Fruit fly (Drosophila melanogaster) whole organism, embryonic: ENCODE measurements around the gene UQCR-14.

Source experiments
- Abd-B ChIP-seq: fragments of 200-800 bp; sonication (Bioruptor generic); optimal IDR thresholded peaks from 2 replicates; lab custom pipeline; 2018; ENCODE audit warnings: missing biosample characterization, mild to moderate bottlenecking, missing genetic modification characterization, moderate library complexity
- Awh ChIP-seq: fragments of 200-800 bp; sonication (Bioruptor generic); IDR thresholded peaks from 2 replicates; pipeline ENCODE4, ENCODE4 v1.3.6; 2022; ENCODE audit warnings: missing biosample characterization, missing genetic modification characterization
- Bgb ChIP-seq: fragments of 200-800 bp; sonication (Bioruptor generic); IDR thresholded peaks from 2 replicates; pipeline ENCODE4 v1.3.6; 2022; ENCODE audit warnings: missing biosample characterization, missing genetic modification characterization; ENCODE audit not compliant: partially characterized antibody
- CG11085 ChIP-seq: fragments of 200-800 bp; sonication (Bioruptor generic); IDR thresholded peaks from 2 replicates; pipeline ENCODE4 v1.3.6; 2022; ENCODE audit warnings: missing biosample characterization, missing genetic modification characterization
- CG12659 ChIP-seq: fragments of 200-800 bp; sonication (Bioruptor generic); optimal IDR thresholded peaks from 3 replicates; lab custom pipeline; 2017; ENCODE audit warnings: mild to moderate bottlenecking, missing biosample characterization, missing genetic modification reagents, missing genetic modification characterization
- CG12942 ChIP-seq: fragments of 200-800 bp; sonication (Bioruptor generic); optimal IDR thresholded peaks from 3 replicates; lab custom pipeline; 2016; ENCODE audit warnings: missing biosample characterization, missing genetic modification characterization
- CG14441 ChIP-seq: fragments of 200-800 bp; sonication (Bioruptor generic); IDR thresholded peaks from 2 replicates; pipeline ENCODE4 v1.3.6; 2022; ENCODE audit warnings: missing biosample characterization, missing genetic modification characterization
- CG1603 ChIP-seq: fragments of 200-800 bp; sonication (Bioruptor generic); optimal IDR thresholded peaks from 2 replicates; lab custom pipeline; 2019; ENCODE audit warnings: missing biosample characterization, mild to moderate bottlenecking, missing genetic modification characterization, moderate library complexity
- CG17568 ChIP-seq: fragments of 200-800 bp; sonication (Bioruptor generic); optimal IDR thresholded peaks from 2 replicates; lab custom pipeline; 2018; ENCODE audit warnings: missing biosample characterization, mild to moderate bottlenecking, missing genetic modification characterization, moderate library complexity
- CG18599 ChIP-seq: fragments of 200-800 bp; sonication (Bioruptor generic); optimal IDR thresholded peaks from 3 replicates; lab custom pipeline; 2017; ENCODE audit warnings: missing biosample characterization, missing genetic modification characterization, mild to moderate bottlenecking, moderate library complexity, missing genetic modification reagents
- CG3065 ChIP-seq: fragments of 200-800 bp; sonication (Bioruptor generic); optimal IDR thresholded peaks from 2 replicates; lab custom pipeline; 2016; ENCODE audit warnings: missing biosample characterization, missing genetic modification characterization
- CG31224 ChIP-seq: fragments of 200-800 bp; sonication (Bioruptor generic); IDR thresholded peaks from 2 replicates; pipeline ENCODE4 v1.3.6; 2022; ENCODE audit warnings: missing biosample characterization, missing genetic modification characterization
- CG32772 ChIP-seq: fragments of 200-800 bp; sonication (Bioruptor generic); IDR thresholded peaks from 2 replicates; pipeline ENCODE4 v1.3.6; 2022; ENCODE audit warnings: missing biosample characterization, missing genetic modification characterization
- CG3995 ChIP-seq: fragments of 200-800 bp; sonication (Bioruptor generic); optimal IDR thresholded peaks from 3 replicates; lab custom pipeline; 2016; ENCODE audit warnings: missing biosample characterization, missing genetic modification characterization
- CG4328 ChIP-seq: fragments of 200-800 bp; sonication (Bioruptor generic); optimal IDR thresholded peaks from 3 replicates; lab custom pipeline; 2017; ENCODE audit warnings: missing biosample characterization, missing genetic modification reagents, missing genetic modification characterization
- CG6254 ChIP-seq: fragments of 200-800 bp; sonication (Bioruptor generic); optimal IDR thresholded peaks from 3 replicates; lab custom pipeline; 2017; ENCODE audit warnings: mild to moderate bottlenecking, missing biosample characterization, missing genetic modification reagents, missing genetic modification characterization
- CG6683 ChIP-seq: fragments of 200-800 bp; sonication (Bioruptor generic); optimal IDR thresholded peaks from 2 replicates; lab custom pipeline; 2017; ENCODE audit warnings: missing biosample characterization, mild to moderate bottlenecking, missing genetic modification characterization, missing genetic modification reagents
- CG9876 ChIP-seq: fragments of 200-800 bp; sonication (Bioruptor generic); optimal IDR thresholded peaks from 2 replicates; lab custom pipeline; 2016; ENCODE audit warnings: missing biosample characterization, missing genetic modification characterization
- Camta ChIP-seq: fragments of 200-800 bp; sonication (Bioruptor generic); optimal IDR thresholded peaks from 2 replicates; lab custom pipeline; 2016; ENCODE audit warnings: missing biosample characterization, missing genetic modification characterization
- Dad ChIP-seq: fragments of 200-800 bp; sonication (Bioruptor generic); optimal IDR thresholded peaks from 3 replicates; lab custom pipeline; 2016; ENCODE audit warnings: missing biosample characterization, missing genetic modification characterization
- Doc3 ChIP-seq: fragments of 200-800 bp; sonication (Bioruptor generic); IDR thresholded peaks from 3 replicates; pipeline ENCODE4 v1.3.6; 2022; ENCODE audit warnings: missing biosample characterization, missing genetic modification characterization; ENCODE audit not compliant: partially characterized antibody
- Dp ChIP-seq: fragments of 200-800 bp; sonication (Bioruptor generic); optimal IDR thresholded peaks from 2 replicates; lab custom pipeline; 2018; ENCODE audit warnings: missing biosample characterization, mild to moderate bottlenecking, missing genetic modification characterization, moderate library complexity
- Ets97D ChIP-seq: fragments of 200-800 bp; sonication (Bioruptor generic); optimal IDR thresholded peaks from 3 replicates; lab custom pipeline; 2016; ENCODE audit warnings: missing biosample characterization, missing genetic modification characterization
- Fer3 ChIP-seq: fragments of 200-800 bp; sonication (Bioruptor generic); optimal IDR thresholded peaks from 2 replicates; lab custom pipeline; 2018; ENCODE audit warnings: missing biosample characterization, mild to moderate bottlenecking, missing genetic modification characterization, moderate library complexity
- HLH4C ChIP-seq: fragments of 200-800 bp; sonication (Bioruptor generic); IDR thresholded peaks from 3 replicates; pipeline ENCODE4 v1.3.6; 2022; ENCODE audit warnings: missing biosample characterization, missing genetic modification characterization; ENCODE audit not compliant: partially characterized antibody
- Hey ChIP-seq: fragments of 200-800 bp; sonication (Bioruptor generic); optimal IDR thresholded peaks from 3 replicates; lab custom pipeline; 2018; ENCODE audit warnings: missing biosample characterization, mild to moderate bottlenecking, missing genetic modification characterization
- Hmr ChIP-seq: fragments of 200-800 bp; sonication (Bioruptor generic); optimal IDR thresholded peaks from 3 replicates; lab custom pipeline; 2017; ENCODE audit warnings: mild to moderate bottlenecking, missing biosample characterization, missing genetic modification reagents, missing genetic modification characterization
- Hr51 ChIP-seq, 2 experiments: fragments of 200-800 bp; sonication (Bioruptor generic); optimal IDR thresholded peaks; 2 replicates in 1 of 2; 3 replicates in 1 of 2; lab custom pipeline; 2016 to 2018; ENCODE audit warnings: missing biosample characterization in 2 of 2, missing genetic modification characterization in 2 of 2, mild to moderate bottlenecking in 1 of 2, moderate library complexity in 1 of 2
- Oaz ChIP-seq: fragments of 200-800 bp; sonication (Bioruptor generic); IDR thresholded peaks from 2 replicates; pipeline ENCODE4 v1.3.6; 2022; ENCODE audit warnings: missing biosample characterization, missing genetic modification characterization
- Side ChIP-seq: fragments of 200-800 bp; sonication (Bioruptor generic); optimal IDR thresholded peaks from 2 replicates; lab custom pipeline; 2016; ENCODE audit warnings: missing biosample characterization, missing genetic modification characterization
- Sin3A ChIP-seq: fragments of >200 bp; optimal IDR thresholded peaks from 2 replicates; lab custom pipeline; 2018
- Stat92E ChIP-seq, 3 experiments: fragments of >200 bp in 2 of 3; fragments of 200-800 bp in 1 of 3; sonication (Bioruptor generic) in 1 of 3; optimal IDR thresholded peaks; 2 replicates each; lab custom pipeline; 2017 to 2019; ENCODE audit warnings: missing biosample characterization in 3 of 3, missing genetic modification characterization in 3 of 3, mild to moderate bottlenecking in 1 of 3, moderate library complexity in 1 of 3
- Taf1 ChIP-seq: fragments of 200-800 bp; sonication (Bioruptor generic); IDR thresholded peaks from 2 replicates; pipeline ENCODE4 v1.3.6; 2022; ENCODE audit warnings: missing biosample characterization, missing genetic modification characterization
- aop ChIP-seq: fragments of 200-800 bp; sonication (Bioruptor generic); IDR thresholded peaks from 2 replicates; pipeline ENCODE4 v1.3.6; 2022; ENCODE audit warnings: missing biosample characterization, missing genetic modification characterization
- az2 ChIP-seq: fragments of 200-800 bp; sonication (Bioruptor generic); optimal IDR thresholded peaks from 3 replicates; lab custom pipeline; 2016; ENCODE audit warnings: missing biosample characterization, missing genetic modification characterization
- eyg ChIP-seq: fragments of 200-800 bp; sonication (Bioruptor generic); optimal IDR thresholded peaks from 3 replicates; lab custom pipeline; 2016; ENCODE audit warnings: missing biosample characterization, missing genetic modification characterization
- gcm ChIP-seq: fragments of 200-800 bp; sonication (Bioruptor generic); optimal IDR thresholded peaks from 2 replicates; lab custom pipeline; 2019; ENCODE audit warnings: missing biosample characterization, mild to moderate bottlenecking, missing genetic modification characterization, moderate library complexity
- ham ChIP-seq: fragments of 200-800 bp; sonication (Bioruptor generic); IDR thresholded peaks from 2 replicates; pipeline ENCODE4 v1.3.6; 2022; ENCODE audit warnings: missing biosample characterization, missing genetic modification characterization
- inv ChIP-seq: fragments of 200-800 bp; sonication (Bioruptor generic); IDR thresholded peaks from 2 replicates; pipeline ENCODE4 v1.3.6; 2022; ENCODE audit warnings: missing biosample characterization, missing genetic modification characterization; ENCODE audit not compliant: partially characterized antibody
- mirr ChIP-seq: fragments of 200-800 bp; sonication (Bioruptor generic); optimal IDR thresholded peaks from 3 replicates; lab custom pipeline; 2018; ENCODE audit warnings: missing biosample characterization, mild to moderate bottlenecking, missing genetic modification characterization
- nerfin-1 ChIP-seq: fragments of 200-800 bp; sonication (Bioruptor generic); optimal IDR thresholded peaks from 3 replicates; lab custom pipeline; 2019; ENCODE audit warnings: missing biosample characterization, mild to moderate bottlenecking, missing genetic modification characterization, moderate library complexity
- nmo ChIP-seq: fragments of 200-800 bp; sonication (Bioruptor generic); optimal IDR thresholded peaks from 2 replicates; lab custom pipeline; 2018; ENCODE audit warnings: missing biosample characterization, mild to moderate bottlenecking, missing genetic modification characterization, moderate library complexity
- p53 ChIP-seq: fragments of 200-800 bp; sonication (Bioruptor generic); optimal IDR thresholded peaks from 2 replicates; lab custom pipeline; 2016; ENCODE audit warnings: missing biosample characterization, missing genetic modification characterization
- pfk ChIP-seq: fragments of 200-800 bp; sonication (Bioruptor generic); optimal IDR thresholded peaks from 2 replicates; lab custom pipeline; 2018; ENCODE audit warnings: missing biosample characterization, mild to moderate bottlenecking, missing genetic modification characterization, moderate library complexity
- sr ChIP-seq: fragments of 200-800 bp; sonication (Bioruptor generic); IDR thresholded peaks from 3 replicates; pipeline ENCODE4 v1.3.6; 2022; ENCODE audit warnings: missing biosample characterization, missing genetic modification characterization
- ssp ChIP-seq: fragments of 200-800 bp; sonication (Bioruptor generic); IDR thresholded peaks from 2 replicates; pipeline ENCODE4 v1.3.6; 2022; ENCODE audit warnings: missing biosample characterization, missing genetic modification characterization
- stwl ChIP-seq: fragments of 200-800 bp; sonication (Bioruptor generic); optimal IDR thresholded peaks from 3 replicates; lab custom pipeline; 2018; ENCODE audit warnings: missing biosample characterization, mild to moderate bottlenecking, missing genetic modification characterization, moderate library complexity
- wek ChIP-seq: fragments of 200-800 bp; sonication (Bioruptor generic); optimal IDR thresholded peaks from 3 replicates; lab custom pipeline; 2018; ENCODE audit warnings: missing biosample characterization, mild to moderate bottlenecking, missing genetic modification characterization, moderate library complexity

UQCR-14 gene

dm6 chrX:16331562-16332233, 45.6 kb downstream of the UQCR-14 start (continued):
- TF ChIP-seq CG18599 (GFP tag; lab: Kevin White, UChicago) (no peak), Ets97D (GFP tag; lab: Kevin White, UChicago) (peak; percentile 19), CG1603 (tag; lab: Kevin White, UChicago) (peak; percentile 59), nerfin-1 (tag; lab: Kevin White, UChicago) (no peak), Doc3 (peak; percentile 71), Hey (no peak), az2 (GFP tag; lab: Kevin White, UChicago) (no peak), wek (GFP tag; lab: Kevin White, UChicago) (peak; percentile 2), ssp (GFP tag; lab: Robert Waterston, UW) (peak; percentile 65), HLH4C (peak; percentile 68), inv (GFP tag; lab: Robert Waterston, UW) (peak; percentile 77), Dp (peak; percentile 24), CG6683 (no peak), Bgb (GFP tag; lab: Robert Waterston, UW) (peak; percentile 89), CG31224 (GFP tag; lab: Robert Waterston, UW) (no peak), Fer3 (tag; lab: Kevin White, UChicago) (no peak), stwl (tag; lab: Kevin White, UChicago) (peak; percentile 15), CG9876 (GFP tag; lab: Kevin White, UChicago) (no peak), CG12942 (no peak), CG3995 (peak; percentile 95), CG6254 (no peak), nmo (GFP tag; lab: Kevin White, UChicago) (peak; percentile 11)

DNA sequence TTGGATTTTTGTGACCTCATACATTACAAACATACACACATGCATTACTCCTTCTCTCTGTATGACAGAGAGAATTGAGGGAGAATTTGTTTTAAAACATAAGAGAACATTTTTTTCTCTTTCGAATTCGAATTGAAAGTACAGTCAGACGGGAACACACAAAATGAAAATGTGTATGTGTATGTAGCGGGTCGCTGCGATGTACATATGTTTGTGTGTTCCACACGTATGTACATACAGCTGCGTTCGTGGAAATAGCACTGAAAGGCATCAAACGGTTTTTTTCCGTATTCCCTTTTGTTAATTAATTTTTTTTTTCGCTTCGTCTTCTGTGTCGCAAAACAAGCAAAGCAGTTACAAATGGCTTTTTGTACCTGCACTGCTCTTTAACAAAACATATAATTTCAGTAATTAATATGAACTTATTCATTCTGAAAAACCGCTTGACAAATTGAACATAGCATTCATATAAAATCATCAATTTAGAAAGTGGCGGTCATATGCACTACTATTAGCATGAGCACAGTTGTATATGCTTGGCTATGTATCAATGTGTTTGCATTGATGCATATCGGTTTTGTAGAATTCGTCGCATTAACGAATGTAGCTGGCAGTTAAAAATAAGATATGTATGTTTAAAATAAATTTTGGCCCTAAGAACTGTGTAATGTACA, 46.7 kb downstream of the UQCR-14 start:
- peak; percentile 95 to 97 for TF ChIP-seq Hr51 (GFP tag; optimal IDR thresholded peaks at IDR 0.05; lab: Kevin White, UChicago)
- TF ChIP-seq CG32772 (GFP tag; lab: Robert Waterston, UW), result peak; percentile 91
- peak; percentile 96 for TF ChIP-seq Camta (GFP tag; lab: Kevin White, UChicago)
- TF ChIP-seq CG14441, result peak; percentile 92
- peak; percentile 93 for TF ChIP-seq Abd-B (GFP tag; lab: Kevin White, UChicago)
- TF ChIP-seq Dad (GFP tag; lab: Kevin White, UChicago), result peak; percentile 94
- TF ChIP-seq CG11085, result peak; percentile 86
- TF ChIP-seq sr, result no peak; the same call in 2 of the 3 replicates
- no peak for TF ChIP-seq Sin3A (lab: Kevin White, UChicago)
- peak; percentile 96 for TF ChIP-seq Side (GFP tag; lab: Kevin White, UChicago)
- TF ChIP-seq eyg, result peak; percentile 91
- peak in 1 of 3 experiments; percentile 90 for TF ChIP-seq Stat92E (GFP tag; optimal IDR thresholded peaks at IDR 0.05; lab: Kevin White, UChicago)
- peak; percentile 90 for TF ChIP-seq CG3065 (GFP tag; lab: Kevin White, UChicago)
- TF ChIP-seq Taf1 (GFP tag; lab: Robert Waterston, UW), result peak; percentile 81
- TF ChIP-seq ham (GFP tag; lab: Robert Waterston, UW), result peak; percentile 75
- TF ChIP-seq Awh (GFP tag; lab: Robert Waterston, UW), result peak; percentile 86
- TF ChIP-seq CG17568, result peak; percentile 93
- TF ChIP-seq pfk (GFP tag; lab: Kevin White, UChicago), result peak; percentile 63
- TF ChIP-seq CG4328 (GFP tag; lab: Kevin White, UChicago), result peak; percentile 96
- peak; percentile 81 for TF ChIP-seq p53 (GFP tag; lab: Kevin White, UChicago)
- peak; percentile 43; the same call in 1 of the 2 replicates for TF ChIP-seq aop (GFP tag; lab: Robert Waterston, UW)
- TF ChIP-seq mirr (GFP tag; lab: Kevin White, UChicago), result peak; percentile 96
- peak; percentile 95 for TF ChIP-seq nerfin-1 (tag; lab: Kevin White, UChicago)
- TF ChIP-seq Hmr (GFP tag; lab: Kevin White, UChicago), result peak; percentile 98
- peak; percentile 83 for TF ChIP-seq Oaz (GFP tag; lab: Robert Waterston, UW)
- peak; percentile 96 for TF ChIP-seq gcm (GFP tag; lab: Kevin White, UChicago)
- peak; percentile 98 for TF ChIP-seq CG12659
